Fruit fly (Drosophila melanogaster) Kc167 (cell line): Measurements from ENCODE around the gene Syn1.

ENCODE experiments used
- Myc ChIP-seq: fragments of >200 bp; optimal IDR thresholded peaks from 2 replicates; lab custom pipeline; 2017; ENCODE audit warnings: missing external identifiers
- Sin3A ChIP-seq: fragments of >200 bp; optimal IDR thresholded peaks from 2 replicates; lab custom pipeline; 2018; ENCODE audit warnings: missing external identifiers
- h ChIP-seq: fragments of >200 bp; optimal IDR thresholded peaks from 3 replicates; lab custom pipeline; 2018; ENCODE audit warnings: missing external identifiers
- insv ChIP-seq: fragments of >200 bp; optimal IDR thresholded peaks from 3 replicates; lab custom pipeline; 2018; ENCODE audit warnings: missing external identifiers
- psq ChIP-seq: fragments of >200 bp; optimal IDR thresholded peaks from 2 replicates; lab custom pipeline; 2017; ENCODE audit warnings: missing external identifiers
- ttk ChIP-seq: sonication (Bioruptor generic); optimal IDR thresholded peaks from 2 replicates; lab custom pipeline; 2017; ENCODE audit warnings: missing external identifiers

dm6 chr3L:21728616-21729047 lies 41.7 kb downstream of the Syn1 start, which contains the start of the genes CG11247 and Polr2H:
- no peak for TF ChIP-seq ttk (lab: Kevin White, UChicago)
- TF ChIP-seq Myc (lab: Kevin White, UChicago) = no peak
- no peak for TF ChIP-seq insv (lab: Kevin White, UChicago)
- no peak for TF ChIP-seq Sin3A (lab: Kevin White, UChicago)
- TF ChIP-seq psq (lab: Kevin White, UChicago) = no peak
- TF ChIP-seq h (lab: Kevin White, UChicago) = no peak
